Worm (Caenorhabditis elegans) whole organism, L1 larva: Measurements from ENCODE around the gene mdt-6.

Source experiments
- C16A3.4 ChIP-seq: fragments of 150-350 bp; optimal IDR thresholded peaks from 2 replicates; lab custom pipeline; 2014; ENCODE audit warnings: missing biosample characterization, missing genetic modification characterization
- Y116A8C.19 ChIP-seq: sonication (generic microtip); optimal IDR thresholded peaks from 2 replicates; lab custom pipeline; 2016; ENCODE audit warnings: missing compliant biosample characterization, missing genetic modification characterization, borderline replicate concordance
- alr-1 ChIP-seq: fragments of 200-800 bp; sonication (Bioruptor generic); optimal IDR thresholded peaks from 2 replicates; lab custom pipeline; 2018; ENCODE audit warnings: borderline replicate concordance, mild to moderate bottlenecking, missing genetic modification characterization, missing compliant biosample characterization
- aly-2 ChIP-seq: fragments of 150-350 bp; optimal IDR thresholded peaks from 2 replicates; lab custom pipeline; 2014; ENCODE audit warnings: missing biosample characterization, missing genetic modification characterization
- ama-1 ChIP-seq: fragments of 150-350 bp; optimal IDR thresholded peaks from 2 replicates; lab custom pipeline; 2014
- blmp-1 ChIP-seq: fragments of 150-350 bp; optimal IDR thresholded peaks from 2 replicates; lab custom pipeline; 2014; ENCODE audit warnings: missing biosample characterization, missing genetic modification characterization
- ceh-8 ChIP-seq: fragments of 200-800 bp; sonication (Bioruptor generic); optimal IDR thresholded peaks from 2 replicates; lab custom pipeline; 2018; ENCODE audit warnings: mild to moderate bottlenecking, missing genetic modification characterization, moderate library complexity, missing compliant biosample characterization
- ceh-88 ChIP-seq: fragments of 200-800 bp; sonication (Bioruptor generic); IDR thresholded peaks from 2 replicates; pipeline ENCODE4 v1.3.6; 2022; ENCODE audit warnings: missing genetic modification characterization, missing compliant biosample characterization
- dpl-1 ChIP-seq, 3 experiments: fragments of 150-350 bp in 2 of 3; sonication (generic microtip) in 1 of 3; optimal IDR thresholded peaks; 2 replicates each; lab custom pipeline; 2014 to 2017; ENCODE audit warnings: missing biosample characterization in 3 of 3, missing genetic modification characterization in 3 of 3, missing genetic modification reagents in 3 of 3
- dsc-1 ChIP-seq: sonication (generic microtip); optimal IDR thresholded peaks from 2 replicates; lab custom pipeline; 2016; ENCODE audit warnings: mild to moderate bottlenecking, missing genetic modification characterization, missing compliant biosample characterization
- efl-1 ChIP-seq, 4 experiments: fragments of 150-350 bp; optimal IDR thresholded peaks in 3 of 4; peaks in 1 of 4; 1 replicate in 1 of 4; 2 replicates in 3 of 4; lab custom pipeline; 2014; ENCODE audit warnings: missing biosample characterization in 2 of 4, missing genetic modification characterization in 2 of 4, missing genetic modification reagents in 2 of 4
- efl-3 ChIP-seq: fragments of 200-800 bp; sonication (Bioruptor generic); optimal IDR thresholded peaks from 2 replicates; lab custom pipeline; 2018; ENCODE audit warnings: mild to moderate bottlenecking, missing genetic modification characterization, missing compliant biosample characterization
- elt-3 ChIP-seq, 6 experiments: fragments of 150-350 bp in 1 of 6; sonication (generic microtip); optimal IDR thresholded peaks; 2 replicates each; lab custom pipeline; 2017 to 2018; ENCODE audit warnings: missing biosample characterization in 6 of 6, missing genetic modification characterization in 6 of 6, inconsistent platforms in 1 of 6
- fkh-10 ChIP-seq: sonication (generic microtip); optimal IDR thresholded peaks from 2 replicates; lab custom pipeline; 2017; ENCODE audit warnings: missing biosample characterization, missing genetic modification reagents, missing genetic modification characterization
- fkh-4 ChIP-seq: sonication (generic microtip); optimal IDR thresholded peaks from 2 replicates; lab custom pipeline; 2016; ENCODE audit warnings: missing compliant biosample characterization, missing genetic modification characterization, borderline replicate concordance
- fos-1 ChIP-seq: fragments of 150-350 bp; optimal IDR thresholded peaks from 2 replicates; lab custom pipeline; 2014; ENCODE audit warnings: missing biosample characterization, missing genetic modification characterization
- hlh-4 ChIP-seq: sonication (generic microtip); optimal IDR thresholded peaks from 2 replicates; lab custom pipeline; 2016; ENCODE audit warnings: mild to moderate bottlenecking, missing genetic modification characterization, missing compliant biosample characterization
- hpl-2 ChIP-seq: fragments of 150-350 bp; optimal IDR thresholded peaks from 2 replicates; lab custom pipeline; 2014; ENCODE audit warnings: missing biosample characterization, missing genetic modification reagents, missing genetic modification characterization
- irx-1 ChIP-seq: sonication (generic microtip); optimal IDR thresholded peaks from 2 replicates; lab custom pipeline; 2016; ENCODE audit warnings: missing genetic modification characterization, missing compliant biosample characterization
- lin-14 ChIP-seq: fragments of 200-800 bp; sonication (Bioruptor generic); optimal IDR thresholded peaks from 2 replicates; lab custom pipeline; 2018; ENCODE audit warnings: mild to moderate bottlenecking, missing genetic modification characterization, moderate library complexity, missing compliant biosample characterization
- lin-35 ChIP-seq, 2 experiments: fragments of 150-350 bp; optimal IDR thresholded peaks; 2 replicates each; lab custom pipeline; 2014; ENCODE audit warnings: missing biosample characterization in 2 of 2, missing genetic modification characterization in 2 of 2, missing genetic modification reagents in 2 of 2
- lin-39 ChIP-seq: fragments of 150-350 bp; optimal IDR thresholded peaks from 2 replicates; lab custom pipeline; 2014; ENCODE audit warnings: missing biosample characterization, missing genetic modification reagents, missing genetic modification characterization
- lir-3 ChIP-seq: sonication (generic microtip); optimal IDR thresholded peaks from 2 replicates; lab custom pipeline; 2016; ENCODE audit warnings: mild to moderate bottlenecking, missing genetic modification characterization, moderate library complexity, missing compliant biosample characterization; ENCODE audit not compliant: poor library complexity
- lsy-2 ChIP-seq, 2 experiments: fragments of 150-350 bp; optimal IDR thresholded peaks; 2 replicates each; lab custom pipeline; 2014; ENCODE audit warnings: missing biosample characterization in 2 of 2, missing genetic modification characterization in 2 of 2
- mab-9 ChIP-seq: fragments of 200-800 bp; sonication (Bioruptor generic); IDR thresholded peaks from 2 replicates; pipeline ENCODE4 v1.3.6; 2022; ENCODE audit warnings: missing genetic modification reagents, missing genetic modification characterization, missing compliant biosample characterization
- mdl-1 ChIP-seq, 2 experiments: fragments of 150-350 bp; optimal IDR thresholded peaks; 2 replicates each; lab custom pipeline; 2014 to 2017; ENCODE audit warnings: missing biosample characterization in 2 of 2, missing genetic modification characterization in 2 of 2, inconsistent platforms in 1 of 2
- mep-1 ChIP-seq: fragments of 150-350 bp; optimal IDR thresholded peaks from 2 replicates; lab custom pipeline; 2014; ENCODE audit warnings: missing biosample characterization, missing genetic modification characterization
- nhr-11 ChIP-seq: fragments of 150-350 bp; optimal IDR thresholded peaks from 2 replicates; lab custom pipeline; 2014; ENCODE audit warnings: missing biosample characterization, missing genetic modification characterization
- nhr-12 ChIP-seq: sonication (generic microtip); optimal IDR thresholded peaks from 2 replicates; lab custom pipeline; 2017; ENCODE audit warnings: missing biosample characterization, missing genetic modification characterization
- nhr-20 ChIP-seq: sonication (generic microtip); optimal IDR thresholded peaks from 2 replicates; lab custom pipeline; 2016; ENCODE audit warnings: mild to moderate bottlenecking, missing genetic modification characterization, missing compliant biosample characterization
- nhr-237 ChIP-seq: fragments of 150-350 bp; optimal IDR thresholded peaks from 2 replicates; lab custom pipeline; 2014; ENCODE audit warnings: missing biosample characterization, missing genetic modification characterization
- nhr-47 ChIP-seq: sonication (generic microtip); optimal IDR thresholded peaks from 2 replicates; lab custom pipeline; 2016; ENCODE audit warnings: mild to moderate bottlenecking, missing genetic modification characterization, moderate library complexity, missing compliant biosample characterization
- nhr-71 ChIP-seq: sonication (generic microtip); optimal IDR thresholded peaks from 2 replicates; lab custom pipeline; 2016; ENCODE audit warnings: mild to moderate bottlenecking, missing genetic modification characterization, moderate library complexity, missing compliant biosample characterization
- nhr-77 ChIP-seq: fragments of 150-350 bp; optimal IDR thresholded peaks from 2 replicates; lab custom pipeline; 2014; ENCODE audit warnings: missing biosample characterization, missing genetic modification characterization
- nhr-85 ChIP-seq: sonication (generic microtip); peaks from one replicate; lab custom pipeline; 2016; ENCODE audit warnings: missing genetic modification characterization, inconsistent platforms, missing compliant biosample characterization
- nhr-90 ChIP-seq: sonication (generic microtip); optimal IDR thresholded peaks from 2 replicates; lab custom pipeline; 2016; ENCODE audit warnings: mild to moderate bottlenecking, missing genetic modification characterization, missing compliant biosample characterization; ENCODE audit not compliant: poor library complexity
- pax-3 ChIP-seq: fragments of 200-800 bp; sonication (Bioruptor generic); optimal IDR thresholded peaks from 2 replicates; lab custom pipeline; 2018; ENCODE audit warnings: mild to moderate bottlenecking, missing genetic modification characterization, moderate library complexity, missing compliant biosample characterization
- rnt-1 ChIP-seq: sonication (generic microtip); optimal IDR thresholded peaks from 2 replicates; lab custom pipeline; 2016; ENCODE audit warnings: mild to moderate bottlenecking, missing genetic modification characterization, moderate library complexity, missing compliant biosample characterization
- skn-1 ChIP-seq: fragments of 150-350 bp; optimal IDR thresholded peaks from 2 replicates; lab custom pipeline; 2014; ENCODE audit warnings: missing biosample characterization, missing genetic modification characterization
- snu-23 ChIP-seq: sonication (generic microtip); optimal IDR thresholded peaks from 2 replicates; lab custom pipeline; 2016; ENCODE audit warnings: missing genetic modification characterization, missing compliant biosample characterization
- sptf-1 ChIP-seq: fragments of 150-350 bp; optimal IDR thresholded peaks from 2 replicates; lab custom pipeline; 2014; ENCODE audit warnings: missing biosample characterization, missing genetic modification characterization
- tbx-2 ChIP-seq: sonication (generic microtip); optimal IDR thresholded peaks from 2 replicates; lab custom pipeline; 2016; ENCODE audit warnings: missing genetic modification characterization, missing compliant biosample characterization
- unc-86 ChIP-seq: sonication (generic microtip); optimal IDR thresholded peaks from 2 replicates; lab custom pipeline; 2016; ENCODE audit warnings: missing genetic modification characterization, missing compliant biosample characterization
- vab-15 ChIP-seq: sonication (generic microtip); optimal IDR thresholded peaks from 2 replicates; lab custom pipeline; 2017; ENCODE audit warnings: missing genotype, mild to moderate bottlenecking, missing genetic modification characterization, missing compliant biosample characterization
- zag-1 ChIP-seq: fragments of 150-350 bp; optimal IDR thresholded peaks from 2 replicates; lab custom pipeline; 2014; ENCODE audit warnings: missing biosample characterization, missing genetic modification characterization
- ztf-11 ChIP-seq, 2 experiments: sonication (generic microtip); optimal IDR thresholded peaks; 2 replicates each; lab custom pipeline; 2016 to 2017; ENCODE audit warnings: missing genetic modification characterization in 2 of 2, missing biosample characterization in 1 of 2, missing compliant biosample characterization in 1 of 2
- ztf-4 ChIP-seq: fragments of 150-350 bp; optimal IDR thresholded peaks from 2 replicates; lab custom pipeline; 2014; ENCODE audit warnings: missing biosample characterization, missing genetic modification characterization

Gene mdt-6

DNA sequence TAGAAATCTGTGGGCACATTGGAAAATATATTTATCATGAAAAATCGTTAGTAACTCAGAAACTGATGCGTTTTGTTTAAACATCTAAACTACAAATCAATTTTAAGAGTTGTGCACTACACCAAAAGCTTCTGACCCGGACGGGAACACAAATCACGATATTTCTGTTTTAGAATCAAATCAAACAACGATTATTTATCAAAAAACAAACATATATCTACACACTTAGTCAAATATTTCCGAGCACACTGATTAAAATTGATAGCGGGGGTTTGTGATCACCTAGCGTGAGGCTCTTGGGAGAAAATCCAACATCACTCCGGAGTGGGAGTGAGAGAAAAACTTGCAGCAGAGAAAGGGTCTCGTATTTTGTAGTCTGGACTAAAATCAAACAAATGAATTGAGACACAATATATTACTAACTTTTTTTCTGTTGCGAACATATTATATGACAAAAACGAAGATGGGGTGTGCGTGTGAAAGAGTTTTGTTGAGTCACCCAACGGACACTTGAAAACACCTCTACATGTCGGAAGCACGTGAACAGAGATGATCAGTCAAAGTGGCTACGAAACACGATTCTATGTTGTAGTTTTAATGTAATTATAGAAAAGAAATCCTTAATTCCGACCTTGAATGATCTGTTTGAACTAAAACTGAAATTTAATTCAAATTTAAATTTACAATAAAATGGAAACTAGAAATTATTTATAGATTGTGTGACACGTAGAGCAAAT, 36.0 kb upstream of the mdt-6 start (continued):
- TF ChIP-seq nhr-20 (peak; percentile 51), lin-14 (GFP tag; lab: Kevin White, UChicago) (peak; percentile 15), nhr-85 (peak; percentile 71), alr-1 (tag; lab: Kevin White, UChicago) (no peak), nhr-237 (no peak), skn-1 (tag; lab: Kevin White, UChicago) (no peak), elt-3 (tag; optimal IDR thresholded peaks at IDR 0.05; lab: Kevin White, UChicago) (no peak), nhr-11 (no peak), efl-3 (GFP tag; lab: Kevin White, UChicago) (no peak), zag-1 (tag; lab: Kevin White, UChicago) (no peak), snu-23 (no peak), dpl-1 (GFP tag; optimal IDR thresholded peaks at IDR 0.05; lab: Kevin White, UChicago) (no peak), mep-1 (no peak), irx-1 (tag; lab: Kevin White, UChicago) (no peak), rnt-1 (tag; lab: Kevin White, UChicago) (no peak), pax-3 (no peak), nhr-12 (tag; lab: Kevin White, UChicago) (no peak), hlh-4 (tag; lab: Kevin White, UChicago) (no peak), lir-3 (tag; lab: Kevin White, UChicago) (no peak), aly-2 (tag; lab: Kevin White, UChicago) (no peak), nhr-90 (tag; lab: Kevin White, UChicago) (no peak)

DNA sequence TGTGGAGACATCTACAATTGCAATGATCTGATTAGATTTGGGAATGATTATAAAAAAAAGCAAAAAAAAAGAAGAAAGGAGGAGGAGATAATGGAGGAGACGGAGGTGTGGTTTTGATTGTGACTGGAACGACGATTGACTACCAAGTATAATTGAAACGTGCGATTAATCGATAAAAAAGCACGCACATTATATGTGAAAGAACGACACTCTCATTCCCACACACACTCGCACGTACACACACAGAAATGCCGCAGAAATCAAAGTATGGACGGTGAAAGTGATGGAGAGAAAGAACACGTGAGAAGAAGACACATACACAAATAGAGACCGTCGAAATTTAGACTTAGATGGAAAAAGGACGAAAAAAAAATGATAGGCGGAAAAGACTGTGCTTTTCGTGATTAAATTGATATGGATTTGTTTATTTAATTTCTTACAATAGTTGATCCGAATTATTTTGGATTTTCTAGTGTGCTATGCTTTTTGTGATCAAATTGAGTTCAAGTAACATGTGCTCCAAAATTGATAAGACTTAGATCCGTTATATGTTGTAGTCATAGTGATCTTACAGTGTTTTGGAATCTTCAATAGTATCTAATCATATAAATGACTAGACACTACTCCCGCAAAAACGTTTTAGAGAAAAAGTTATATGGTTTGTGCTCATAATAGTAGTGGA, 34.4 kb upstream of the mdt-6 start, which contains the start of gene nhr-135:
nhr-135 (minus strand) TSS at position 51 of the 682 bp plus-strand sequence.
- no peak for TF ChIP-seq ceh-8 (GFP tag; lab: Kevin White, UChicago)
- no peak for TF ChIP-seq fkh-10
- peak; percentile 93 for TF ChIP-seq nhr-20
- TF ChIP-seq ceh-88 (GFP tag; lab: Robert Waterston, UW) = no peak
- TF ChIP-seq ztf-11 (tag; optimal IDR thresholded peaks at IDR 0.05; lab: Kevin White, UChicago) = no peak
- TF ChIP-seq C16A3.4 (tag; lab: Kevin White, UChicago) = peak; percentile 6
- no peak for TF ChIP-seq pax-3
- peak; percentile 27 for TF ChIP-seq nhr-47
- TF ChIP-seq sptf-1 (tag; lab: Kevin White, UChicago) = no peak
- no peak for TF ChIP-seq rnt-1 (tag; lab: Kevin White, UChicago)
- TF ChIP-seq mep-1 = peak; percentile 58
- TF ChIP-seq ama-1 (lab: Kevin White, UChicago) = no peak
- no peak for TF ChIP-seq unc-86 (tag; lab: Kevin White, UChicago)
- peak; percentile 43 for TF ChIP-seq nhr-77 (tag; lab: Kevin White, UChicago)
- no peak for TF ChIP-seq ztf-4 (tag; lab: Kevin White, UChicago)
- TF ChIP-seq tbx-2 (tag; lab: Kevin White, UChicago) = peak; percentile 40
- TF ChIP-seq fkh-4 = no peak
- TF ChIP-seq mdl-1 (tag; optimal IDR thresholded peaks at IDR 0.05; lab: Kevin White, UChicago) = peak in 1 of 2 experiments; percentile 89
- TF ChIP-seq efl-1 (optimal IDR thresholded peaks at IDR 0.05; lab: Kevin White, UChicago) = peak in 1 of 2 experiments; percentile 30
- peak; percentile 24 to 40 for TF ChIP-seq efl-1 (GFP tag; optimal IDR thresholded peaks at IDR 0.05 in 1 of 2; lab: Kevin White, UChicago)
- no peak for TF ChIP-seq hlh-4 (tag; lab: Kevin White, UChicago)
- no peak for TF ChIP-seq fos-1 (tag; lab: Kevin White, UChicago)
- TF ChIP-seq skn-1 (tag; lab: Kevin White, UChicago) = no peak
- TF ChIP-seq lin-14 (GFP tag; lab: Kevin White, UChicago) = peak; percentile 83
- peak in 1 of 2 experiments; percentile 50 for TF ChIP-seq lsy-2 (tag; optimal IDR thresholded peaks at IDR 0.05; lab: Kevin White, UChicago)
- peak; percentile 60 for TF ChIP-seq nhr-90 (tag; lab: Kevin White, UChicago)
- no peak for TF ChIP-seq aly-2 (tag; lab: Kevin White, UChicago)
- TF ChIP-seq blmp-1 (tag; lab: Kevin White, UChicago) = peak; percentile 99
- TF ChIP-seq mab-9 (GFP tag; lab: Robert Waterston, UW) = no peak
- no peak for TF ChIP-seq dsc-1 (tag; lab: Kevin White, UChicago)
- TF ChIP-seq Y116A8C.19 (tag; lab: Kevin White, UChicago) = no peak
- TF ChIP-seq dpl-1 (GFP tag; optimal IDR thresholded peaks at IDR 0.05; lab: Kevin White, UChicago) = peak in 2 of 3 experiments; percentile 28 to 32
- TF ChIP-seq nhr-71 (tag; lab: Kevin White, UChicago) = peak; percentile 66
- peak in 1 of 2 experiments; percentile 77 for TF ChIP-seq lin-35 (GFP tag; optimal IDR thresholded peaks at IDR 0.05; lab: Kevin White, UChicago)
- no peak for TF ChIP-seq lin-39
- no peak for TF ChIP-seq irx-1 (tag; lab: Kevin White, UChicago)
- TF ChIP-seq vab-15 = no peak
- TF ChIP-seq hpl-2 (GFP tag; lab: Kevin White, UChicago) = no peak
